Worm (Caenorhabditis elegans) whole organism, mixed stage, embryonic: ENCODE data around the gene apd-3.

ENCODE experiments used
- mab-5 ChIP-seq: fragments of 150-350 bp; optimal IDR thresholded peaks from 2 replicates; lab custom pipeline; 2014; ENCODE audit warnings: missing biosample characterization, missing genetic modification characterization
- nhr-12 ChIP-seq: fragments of 150-350 bp; optimal IDR thresholded peaks from 2 replicates; lab custom pipeline; 2014; ENCODE audit warnings: missing biosample characterization, missing genetic modification characterization
- nhr-237 ChIP-seq: fragments of 150-350 bp; optimal IDR thresholded peaks from 2 replicates; lab custom pipeline; 2014; ENCODE audit warnings: missing biosample characterization, missing genetic modification characterization
- nhr-28 ChIP-seq: fragments of 150-350 bp; optimal IDR thresholded peaks from 2 replicates; lab custom pipeline; 2014; ENCODE audit warnings: missing biosample characterization, missing genetic modification characterization
- pha-4 ChIP-seq: fragments of 150-350 bp; optimal IDR thresholded peaks from 2 replicates; lab custom pipeline; 2018; ENCODE audit warnings: missing biosample characterization, missing genetic modification reagents, missing genetic modification characterization
- sptf-1 ChIP-seq: sonication (generic microtip); optimal IDR thresholded peaks from 2 replicates; lab custom pipeline; 2017; ENCODE audit warnings: mild to moderate bottlenecking, missing genetic modification characterization, moderate library complexity, missing compliant biosample characterization
- unc-62 ChIP-seq: fragments of 150-350 bp; optimal IDR thresholded peaks from 2 replicates; lab custom pipeline; 2014; ENCODE audit warnings: missing biosample characterization, missing genetic modification reagents, missing genetic modification characterization

DNA sequence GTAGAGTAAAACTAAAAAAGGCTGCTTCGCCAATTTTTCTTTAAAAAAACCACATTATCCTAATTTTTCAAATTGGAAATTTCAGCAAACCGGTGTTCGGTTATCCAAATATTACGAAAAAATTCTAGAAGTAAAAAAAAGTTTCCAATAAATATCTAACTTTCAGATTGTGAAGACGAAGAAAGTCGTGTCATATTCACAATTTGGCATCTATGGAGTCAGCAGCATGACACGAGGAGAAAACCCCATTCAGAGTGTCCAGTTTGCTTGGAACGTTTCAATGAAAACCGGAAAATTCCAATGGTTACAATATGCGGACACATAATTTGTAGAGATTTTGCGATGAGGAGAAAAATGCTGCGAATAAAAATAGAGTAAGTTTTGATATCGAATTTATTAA, 49.1 kb upstream of the apd-3 start, which contains the start of gene Y49F6A.12:
- TF ChIP-seq sptf-1 (tag; lab: Kevin White, UChicago) (no peak), nhr-28 (no peak), mab-5 (tag; lab: Kevin White, UChicago) (no peak), nhr-237 (tag; lab: Kevin White, UChicago) (no peak), unc-62 (GFP tag; lab: Kevin White, UChicago) (no peak), nhr-12 (tag; lab: Kevin White, UChicago) (no peak), pha-4 (tag; lab: Kevin White, UChicago) (no peak)
